Fruit fly (Drosophila melanogaster): ENCODE data around the gene Cenp-C.

- no peak for TF ChIP-seq CG8478 (optimal IDR thresholded peaks at IDR 0.05)
- TF ChIP-seq CTCF (optimal IDR thresholded peaks at IDR 0.05), result no peak
Measured at dm6 chr3R:8520809-8521208, 43.1 kb upstream of the Cenp-C start.
